Fruit fly (Drosophila melanogaster): ENCODE results near the gene CG42526.

The CG42526 gene

dm6 chr3L:9401354-9402156 lies 33.6 kb downstream of the CG42526 start (continued):
- TF ChIP-seq CG10631 (GFP tag; optimal IDR thresholded peaks at IDR 0.05) (no peak), Hr38 (GFP tag; optimal IDR thresholded peaks at IDR 0.05) (no peak), CG11294 (GFP tag; IDR thresholded peaks at IDR 0.05) (no peak), CG7368 (GFP tag; optimal IDR thresholded peaks at IDR 0.05) (no peak)

DNA sequence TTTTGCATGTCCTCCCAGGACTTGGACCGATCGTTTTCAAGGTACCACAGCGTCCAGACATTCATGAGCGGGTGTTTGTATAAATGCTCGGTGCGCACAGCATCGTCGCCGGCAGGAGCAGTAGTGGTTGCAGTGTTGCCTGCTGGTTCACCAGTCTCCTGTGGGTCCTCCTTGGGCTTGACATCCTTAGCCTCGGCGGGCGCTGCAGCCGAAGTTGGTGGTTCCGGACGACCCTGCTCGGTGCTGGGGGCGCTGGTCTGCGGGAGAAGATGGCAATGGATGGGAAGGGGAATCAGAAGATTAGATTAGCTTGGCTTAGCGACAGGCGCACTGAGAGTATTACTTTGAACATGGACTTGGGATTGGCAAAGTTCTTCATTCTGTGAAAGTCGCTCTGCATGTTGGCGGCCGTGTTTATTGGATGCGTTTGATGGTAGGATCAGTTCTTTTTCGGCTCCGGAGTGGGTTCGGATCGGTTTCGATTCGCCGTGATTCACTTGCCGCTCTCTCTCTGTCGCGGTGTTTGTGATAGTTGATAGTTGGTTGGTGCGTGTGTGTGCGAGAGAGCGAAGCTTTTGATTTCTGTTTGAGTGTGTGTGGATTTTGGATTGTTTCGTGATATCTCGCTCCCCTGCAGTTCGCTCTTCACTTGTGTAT lies 34.4 kb downstream of the CG42526 start:
- TF ChIP-seq CG34406 (GFP tag; optimal IDR thresholded peaks at IDR 0.05) (no peak), CG15336 (GFP tag; IDR thresholded peaks at IDR 0.05) (peak; percentile 43; the same call in 1 of the 2 replicates), CG6163 (GFP tag; IDR thresholded peaks at IDR 0.05) (0 out of 3 replicates have a peak, but pooled peaks have one; percentile 24), CG1621 (tag; optimal IDR thresholded peaks at IDR 0.05) (peak; percentile 58)

dm6 chr3L:9399855-9400254 lies 35.3 kb downstream of the CG42526 start:
- TF ChIP-seq Ets21C (GFP tag; optimal IDR thresholded peaks at IDR 0.05) (no peak), Sox14 (GFP tag; optimal IDR thresholded peaks at IDR 0.05) (peak; percentile 13), CG1621 (tag; optimal IDR thresholded peaks at IDR 0.05) (peak; percentile 55)

dm6 chr3L:9399013-9399750 lies 36.0 kb downstream of the CG42526 start, which contains the start of gene CG4080:
CG4080 (minus strand) TSS chr3L:9399227.
- peak; percentile 82 for TF ChIP-seq fkh (GFP tag; optimal IDR thresholded peaks at IDR 0.05)
- no peak for TF ChIP-seq OdsH (GFP tag; optimal IDR thresholded peaks at IDR 0.05)
- no peak for TF ChIP-seq CG6163 (GFP tag; IDR thresholded peaks at IDR 0.05)
- peak; percentile 31 for TF ChIP-seq cyc (GFP tag; optimal IDR thresholded peaks at IDR 0.05)
- TF ChIP-seq CG16779 (tag; optimal IDR thresholded peaks at IDR 0.05): peak; percentile 43
- peak; percentile 7 for TF ChIP-seq Eip75B (GFP tag; optimal IDR thresholded peaks at IDR 0.05)
- TF ChIP-seq CG11762 (GFP tag; optimal IDR thresholded peaks at IDR 0.05; ENCODE audit: insufficient read depth): no peak
- peak; percentile 61 for TF ChIP-seq Eip93F (GFP tag; optimal IDR thresholded peaks at IDR 0.05)
- TF ChIP-seq achi (GFP tag; optimal IDR thresholded peaks at IDR 0.05): peak; percentile 5
- peak; percentile 48 for TF ChIP-seq dsx (GFP tag; optimal IDR thresholded peaks at IDR 0.05; ENCODE audit: poor library complexity, severe bottlenecking)
- TF ChIP-seq Sox102F (GFP tag; optimal IDR thresholded peaks at IDR 0.05): peak; percentile 64
- TF ChIP-seq topi (GFP tag; optimal IDR thresholded peaks at IDR 0.05): peak; percentile 46
- peak; percentile 64 for TF ChIP-seq Met (GFP tag; optimal IDR thresholded peaks at IDR 0.05)
- peak; percentile 9 for TF ChIP-seq CG6854 (GFP tag; optimal IDR thresholded peaks at IDR 0.05)
- TF ChIP-seq Gug (GFP tag; IDR thresholded peaks at IDR 0.05): no peak
- peak; percentile 26 for TF ChIP-seq CG8632 (GFP tag; optimal IDR thresholded peaks at IDR 0.05)
- TF ChIP-seq CG3919 (GFP tag; optimal IDR thresholded peaks at IDR 0.05): no peak
- peak; percentile 30 for TF ChIP-seq CG1621 (tag; optimal IDR thresholded peaks at IDR 0.05)
- TF ChIP-seq Eip78C (GFP tag): peak; percentile 79
- peak; percentile 59 for TF ChIP-seq svp (GFP tag)
- TF ChIP-seq lz (GFP tag; optimal IDR thresholded peaks at IDR 0.05): peak; percentile 37
- TF ChIP-seq pdm3 (GFP tag; optimal IDR thresholded peaks at IDR 0.05): no peak
- TF ChIP-seq esn (GFP tag; optimal IDR thresholded peaks at IDR 0.05): peak; percentile 61
- TF ChIP-seq eg (GFP tag; IDR thresholded peaks at IDR 0.05): no peak
- TF ChIP-seq vri (GFP tag; optimal IDR thresholded peaks at IDR 0.05): peak; percentile 40
- TF ChIP-seq ss (GFP tag; optimal IDR thresholded peaks at IDR 0.05): peak in 1 of 2 experiments; percentile 10
- TF ChIP-seq Sox14 (GFP tag; optimal IDR thresholded peaks at IDR 0.05): peak; percentile 21
- TF ChIP-seq acj6 (GFP tag; optimal IDR thresholded peaks at IDR 0.05): peak; percentile 8
- TF ChIP-seq CG6276 (GFP tag; optimal IDR thresholded peaks at IDR 0.05): no peak
- TF ChIP-seq Sox15 (GFP tag; optimal IDR thresholded peaks at IDR 0.05): no peak

All from whole organism, prepupa.